Worm (Caenorhabditis elegans) whole organism, L1 larva: Measurements from ENCODE around the gene natc-1.

Experiments used
- ama-1 ChIP-seq: fragments of 150-350 bp; optimal IDR thresholded peaks from 2 replicates; lab custom pipeline; 2014
- nhr-11 ChIP-seq: fragments of 150-350 bp; optimal IDR thresholded peaks from 2 replicates; lab custom pipeline; 2014; ENCODE audit warnings: missing biosample characterization, missing genetic modification characterization
- nhr-12 ChIP-seq: sonication (generic microtip); optimal IDR thresholded peaks from 2 replicates; lab custom pipeline; 2017; ENCODE audit warnings: missing biosample characterization, missing genetic modification characterization
- nhr-237 ChIP-seq: fragments of 150-350 bp; optimal IDR thresholded peaks from 2 replicates; lab custom pipeline; 2014; ENCODE audit warnings: missing biosample characterization, missing genetic modification characterization
- nhr-77 ChIP-seq: fragments of 150-350 bp; optimal IDR thresholded peaks from 2 replicates; lab custom pipeline; 2014; ENCODE audit warnings: missing biosample characterization, missing genetic modification characterization
- snpc-4 ChIP-seq: fragments of 150-350 bp; optimal IDR thresholded peaks from 2 replicates; lab custom pipeline; 2014; ENCODE audit warnings: missing biosample characterization, missing genetic modification characterization
- sptf-1 ChIP-seq: fragments of 150-350 bp; optimal IDR thresholded peaks from 2 replicates; lab custom pipeline; 2014; ENCODE audit warnings: missing biosample characterization, missing genetic modification characterization
- unc-62 ChIP-seq: fragments of 150-350 bp; optimal IDR thresholded peaks from 2 replicates; lab custom pipeline; 2014; ENCODE audit warnings: missing biosample characterization, missing genetic modification reagents, missing genetic modification characterization

DNA sequence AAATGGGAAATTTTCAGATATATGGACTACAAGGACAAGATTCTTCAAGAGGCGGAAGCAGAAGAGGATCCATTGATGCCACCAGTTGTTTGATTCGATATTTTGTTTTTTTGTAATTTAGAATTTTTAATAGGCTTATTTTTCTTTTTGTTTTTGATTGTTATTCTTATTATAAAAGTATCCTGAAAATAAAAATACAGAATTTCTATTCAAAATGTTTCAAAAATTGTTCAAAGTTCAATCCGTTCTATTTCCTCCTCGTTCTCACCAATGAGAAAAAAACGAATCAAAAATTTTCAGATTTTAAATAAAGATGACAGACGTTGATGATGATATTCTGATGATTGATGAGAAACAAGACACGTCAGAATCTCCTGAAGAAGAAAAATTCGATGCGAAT is 6.6 kb downstream of the natc-1 start, which contains the start of gene phf-30:
- no peak for TF ChIP-seq nhr-12 (tag; lab: Kevin White, UChicago)
- no peak for TF ChIP-seq nhr-11 (tag; lab: Kevin White, UChicago)
- TF ChIP-seq nhr-237 = no peak
- TF ChIP-seq snpc-4 (tag; lab: Kevin White, UChicago) = no peak
- no peak for TF ChIP-seq sptf-1
- no peak for TF ChIP-seq ama-1 (lab: Kevin White, UChicago)
- no peak for TF ChIP-seq nhr-77 (tag; lab: Kevin White, UChicago)
- no peak for TF ChIP-seq unc-62 (GFP tag; lab: Kevin White, UChicago)
